Worm (Caenorhabditis elegans): ENCODE measurements around the gene srp-1.

Gene srp-1

DNA sequence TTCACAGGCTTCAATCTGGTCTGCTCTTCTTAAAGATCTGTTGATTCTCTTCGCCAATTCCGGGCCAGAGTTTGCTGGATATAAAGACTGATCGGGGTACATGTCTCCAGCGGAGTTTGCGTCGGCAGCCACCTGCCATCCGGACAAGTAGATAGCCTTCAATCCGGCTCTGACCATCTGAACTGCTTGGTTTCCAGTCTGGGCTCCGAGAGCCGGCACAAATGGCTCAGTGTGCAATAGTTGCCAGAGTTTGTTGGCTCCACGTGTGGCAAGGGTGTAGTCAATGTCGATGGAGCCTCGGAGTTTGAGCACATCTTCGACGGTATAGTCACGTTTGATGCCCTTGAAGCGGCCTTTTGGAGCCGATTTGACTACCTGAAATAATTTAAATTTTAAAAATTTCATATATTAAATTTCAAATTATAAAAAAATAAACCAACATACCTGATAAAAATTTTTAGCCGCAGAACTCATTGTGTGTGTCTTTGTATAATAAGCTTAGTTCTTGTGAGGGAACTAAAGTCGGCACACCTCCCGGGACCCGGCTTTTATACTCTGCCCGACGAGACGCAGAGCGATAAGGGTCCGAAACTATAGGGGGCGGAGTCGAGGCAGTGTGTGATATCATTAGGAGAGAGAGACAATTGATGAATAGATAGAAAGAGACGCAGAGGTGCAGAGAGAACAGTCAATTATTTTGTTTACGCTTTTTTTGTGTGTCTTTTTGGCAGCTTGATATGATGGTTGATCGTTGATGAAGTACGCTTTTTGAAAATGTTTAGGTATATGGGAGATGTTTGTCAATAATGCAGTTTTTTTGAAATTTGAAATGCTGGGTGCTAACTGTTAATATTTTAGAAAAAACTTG lies 25.4 kb upstream of the srp-1 start, which contains the start of the genes icl-1 and srh-2 (continued):
- no peak for TF ChIP-seq ces-1 (GFP tag; optimal IDR thresholded peaks at IDR 0.05)
- no peak; the same call in 1 of the 2 replicates for TF ChIP-seq Y75B8A.6 (GFP tag; IDR thresholded peaks at IDR 0.05)
- TF ChIP-seq lin-15B (tag; optimal IDR thresholded peaks at IDR 0.05): no peak
- peak; percentile 29 for TF ChIP-seq nhr-77 (tag; optimal IDR thresholded peaks at IDR 0.05)
- no peak for TF ChIP-seq ZK337.2 (GFP tag; IDR thresholded peaks at IDR 0.05)
- no peak for TF ChIP-seq nhr-76 (tag; optimal IDR thresholded peaks at IDR 0.05)
- no peak for TF ChIP-seq ZK546.5 (tag; optimal IDR thresholded peaks at IDR 0.05)
- TF ChIP-seq F44E2.7 (GFP tag; IDR thresholded peaks at IDR 0.05): no peak
- TF ChIP-seq dpl-1 (GFP tag; optimal IDR thresholded peaks at IDR 0.05): peak; percentile 1
- TF ChIP-seq T26A8.4 (GFP tag; IDR thresholded peaks at IDR 0.05): peak; percentile 91

DNA sequence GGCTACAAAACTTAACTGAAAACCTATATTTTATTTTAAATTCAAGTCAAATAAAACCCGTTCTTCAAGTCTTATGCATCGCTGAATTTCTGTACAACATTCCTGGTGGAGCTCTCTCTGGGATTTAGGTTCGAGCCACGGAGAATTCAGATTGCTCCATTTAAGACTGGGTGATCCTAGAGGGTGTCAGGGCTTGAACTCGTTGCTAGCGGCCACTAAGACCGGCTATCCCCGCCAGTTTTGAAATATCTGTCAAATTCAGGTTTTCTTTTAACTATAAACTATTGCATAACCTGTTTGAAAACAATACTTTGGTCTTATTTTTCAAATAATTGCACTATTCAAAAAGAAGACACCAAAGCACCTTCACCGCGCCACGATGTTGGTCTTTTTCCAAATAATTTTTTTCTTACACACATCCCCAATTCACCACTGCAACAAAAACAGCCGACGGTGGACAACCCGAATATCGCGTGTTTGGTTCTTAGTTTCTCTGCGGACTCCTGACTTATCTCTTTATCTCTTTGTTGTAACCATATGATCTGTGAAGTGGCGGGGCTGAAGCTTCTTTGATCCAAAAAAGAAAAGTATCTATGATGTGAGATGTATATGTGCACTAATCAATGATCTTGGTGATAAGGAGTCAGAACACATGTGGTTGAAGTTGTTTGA lies 24.1 kb upstream of the srp-1 start:
- TF ChIP-seq Y5F2A.4 (GFP tag; optimal IDR thresholded peaks at IDR 0.05): no peak
- no peak for TF ChIP-seq spr-3 (GFP tag; optimal IDR thresholded peaks at IDR 0.05)
- TF ChIP-seq T20F7.1 (GFP tag; optimal IDR thresholded peaks at IDR 0.05): peak; percentile 23
- TF ChIP-seq ama-1 (optimal IDR thresholded peaks at IDR 0.05): no peak
- TF ChIP-seq F37D6.2 (tag; optimal IDR thresholded peaks at IDR 0.05): no peak
- TF ChIP-seq lsy-2 (tag; optimal IDR thresholded peaks at IDR 0.05): peak in 1 of 2 experiments; percentile 69
- TF ChIP-seq F44E2.7 (GFP tag; IDR thresholded peaks at IDR 0.05): no peak
- TF ChIP-seq mes-2 (tag; optimal IDR thresholded peaks at IDR 0.05; ENCODE audit: poor library complexity, severe bottlenecking): no peak
- TF ChIP-seq nhr-111 (GFP tag; optimal IDR thresholded peaks at IDR 0.05): peak; percentile 47
- TF ChIP-seq unc-130 (GFP tag; optimal IDR thresholded peaks at IDR 0.05): no peak
- TF ChIP-seq lin-38 (GFP tag; IDR thresholded peaks at IDR 0.05): peak; percentile 13; the same call in 1 of the 2 replicates
- TF ChIP-seq daf-16 (GFP tag; optimal IDR thresholded peaks at IDR 0.05): peak in 1 of 2 experiments; percentile 62
- peak; percentile 56 for TF ChIP-seq daf-16 (tag; optimal IDR thresholded peaks at IDR 0.05)
- no peak for TF ChIP-seq zip-11 (GFP tag; IDR thresholded peaks at IDR 0.05)
- TF ChIP-seq pqm-1 (tag; optimal IDR thresholded peaks at IDR 0.05): no peak
- TF ChIP-seq aha-1 (tag): peak; percentile 98
- TF ChIP-seq skn-1 (tag; optimal IDR thresholded peaks at IDR 0.05): no peak
- no peak for TF ChIP-seq tra-1 (GFP tag; IDR thresholded peaks at IDR 0.05)
- TF ChIP-seq duxl-1 (tag; optimal IDR thresholded peaks at IDR 0.05; ENCODE audit: poor library complexity): no peak
- no peak for TF ChIP-seq ceh-28 (tag; optimal IDR thresholded peaks at IDR 0.05)
- TF ChIP-seq unc-39 (tag; optimal IDR thresholded peaks at IDR 0.05): no peak
- 0 out of 2 replicates have a peak, but pooled peaks have one; percentile 4 for TF ChIP-seq egl-43 (GFP tag; IDR thresholded peaks at IDR 0.05)
- peak; percentile 89 for TF ChIP-seq nhr-10 (tag; optimal IDR thresholded peaks at IDR 0.05)
- TF ChIP-seq attf-4 (tag; optimal IDR thresholded peaks at IDR 0.05): no peak
- TF ChIP-seq nhr-76 (tag; optimal IDR thresholded peaks at IDR 0.05): no peak
- no peak for TF ChIP-seq hif-1 (tag; optimal IDR thresholded peaks at IDR 0.05)
- TF ChIP-seq mdl-1 (tag; optimal IDR thresholded peaks at IDR 0.05): peak; percentile 26 to 81
- TF ChIP-seq madf-9 (GFP tag; conservative IDR thresholded peaks at IDR 0.05): no peak
- 0 out of 2 replicates have a peak, but pooled peaks have one; percentile 16 for TF ChIP-seq dmd-9 (GFP tag; IDR thresholded peaks at IDR 0.05)
- 0 out of 2 replicates have a peak, but pooled peaks have one; percentile 5 for TF ChIP-seq ctbp-1 (GFP tag; IDR thresholded peaks at IDR 0.05)
- no peak for TF ChIP-seq sdz-12 (GFP tag; optimal IDR thresholded peaks at IDR 0.05)
- TF ChIP-seq nhr-77 (tag; optimal IDR thresholded peaks at IDR 0.05): peak; percentile 64
- peak; percentile 61 for TF ChIP-seq mep-1 (tag; optimal IDR thresholded peaks at IDR 0.05)
- no peak for TF ChIP-seq nhr-6 (tag; optimal IDR thresholded peaks at IDR 0.05)
- TF ChIP-seq F26F4.8 (GFP tag; conservative IDR thresholded peaks at IDR 0.05): no peak
- no peak for TF ChIP-seq saeg-2 (GFP tag; IDR thresholded peaks at IDR 0.05)
- no peak for TF ChIP-seq R02D3.7 (tag; optimal IDR thresholded peaks at IDR 0.05)
- TF ChIP-seq Y48G9A.11 (GFP tag; IDR thresholded peaks at IDR 0.05): 0 out of 2 replicates have a peak, but pooled peaks have one; percentile 10
- no peak for TF ChIP-seq lim-7 (GFP tag; IDR thresholded peaks at IDR 0.05)
- no peak for TF ChIP-seq ceh-32 (tag; optimal IDR thresholded peaks at IDR 0.05; ENCODE audit: poor library complexity)

All from whole organism, L4 larva.